Fruit fly (Drosophila melanogaster) whole organism, embryonic: ENCODE results near the gene Glyat.
A peak's percentile ranks its signal among the peaks of the same experiment; 100 is the strongest.

Experiments used
- B-H1 ChIP-seq: fragments of 200-800 bp; sonication (Bioruptor generic); IDR thresholded peaks from 3 replicates; pipeline ENCODE4 v1.3.6; 2022; ENCODE audit warnings: missing biosample characterization, missing genetic modification characterization
- BEAF-32 ChIP-seq: fragments of 200-800 bp; sonication (Bioruptor generic); optimal IDR thresholded peaks from 3 replicates; lab custom pipeline; 2017; ENCODE audit warnings: missing biosample characterization, missing genetic modification characterization, mild to moderate bottlenecking, moderate library complexity, missing genetic modification reagents
- CG1024 ChIP-seq: fragments of 200-800 bp; sonication (Bioruptor generic); IDR thresholded peaks from 2 replicates; pipeline ENCODE4 v1.3.6; 2022; ENCODE audit warnings: missing biosample characterization, missing genetic modification characterization
- CG10274 ChIP-seq: fragments of 200-800 bp; sonication (Bioruptor generic); optimal IDR thresholded peaks from 3 replicates; lab custom pipeline; 2017; ENCODE audit warnings: missing biosample characterization, mild to moderate bottlenecking, missing genetic modification characterization
- CG10959 ChIP-seq: fragments of 200-800 bp; sonication (Bioruptor generic); IDR thresholded peaks from 2 replicates; pipeline ENCODE4 v1.3.6; 2022; ENCODE audit warnings: missing biosample characterization, missing genetic modification characterization
- CG11085 ChIP-seq: fragments of 200-800 bp; sonication (Bioruptor generic); IDR thresholded peaks from 2 replicates; pipeline ENCODE4 v1.3.6; 2022; ENCODE audit warnings: missing biosample characterization, missing genetic modification characterization
- CG13424 ChIP-seq: fragments of 200-800 bp; sonication (Bioruptor generic); optimal IDR thresholded peaks from 2 replicates; lab custom pipeline; 2019; ENCODE audit warnings: missing biosample characterization, mild to moderate bottlenecking, missing genetic modification characterization, moderate library complexity
- CG13775 ChIP-seq: fragments of 200-800 bp; sonication (Bioruptor generic); optimal IDR thresholded peaks from 3 replicates; lab custom pipeline; 2017; ENCODE audit warnings: missing biosample characterization, mild to moderate bottlenecking, missing genetic modification characterization
- CG14965 ChIP-seq: fragments of 200-800 bp; sonication (Bioruptor generic); optimal IDR thresholded peaks from 2 replicates; lab custom pipeline; 2016; ENCODE audit warnings: missing biosample characterization, missing genetic modification characterization, borderline replicate concordance
- CG15696 ChIP-seq: fragments of 200-800 bp; sonication (Bioruptor generic); optimal IDR thresholded peaks from 2 replicates; lab custom pipeline; 2019; ENCODE audit warnings: missing biosample characterization, mild to moderate bottlenecking, missing genetic modification characterization, moderate library complexity
- CG3163 ChIP-seq: fragments of 200-800 bp; sonication (Bioruptor generic); optimal IDR thresholded peaks from 3 replicates; lab custom pipeline; 2016; ENCODE audit warnings: missing biosample characterization, missing genetic modification characterization
- CG34224 ChIP-seq: fragments of 200-800 bp; sonication (Bioruptor generic); IDR thresholded peaks from 3 replicates; pipeline ENCODE4 v1.3.6; 2022; ENCODE audit warnings: missing biosample characterization, missing genetic modification characterization; ENCODE audit not compliant: partially characterized antibody
- CG42726 ChIP-seq: fragments of 200-800 bp; sonication (Bioruptor generic); IDR thresholded peaks from 2 replicates; pipeline ENCODE4 v1.3.6; 2022; ENCODE audit warnings: missing biosample characterization, missing genetic modification characterization; ENCODE audit not compliant: partially characterized antibody
- CG4328 ChIP-seq: fragments of 200-800 bp; sonication (Bioruptor generic); optimal IDR thresholded peaks from 3 replicates; lab custom pipeline; 2017; ENCODE audit warnings: missing biosample characterization, missing genetic modification reagents, missing genetic modification characterization
- CG4424 ChIP-seq: fragments of 200-800 bp; sonication (Bioruptor generic); optimal IDR thresholded peaks from 3 replicates; lab custom pipeline; 2016; ENCODE audit warnings: missing biosample characterization, missing genetic modification characterization
- CG4730 ChIP-seq: fragments of 200-800 bp; sonication (Bioruptor generic); IDR thresholded peaks from 2 replicates; pipeline ENCODE4 v1.3.6; 2022; ENCODE audit warnings: missing biosample characterization, missing genetic modification characterization
- CG5245 ChIP-seq: fragments of 200-800 bp; sonication (Bioruptor generic); optimal IDR thresholded peaks from 3 replicates; lab custom pipeline; 2016; ENCODE audit warnings: missing biosample characterization, missing genetic modification characterization
- CG6683 ChIP-seq: fragments of 200-800 bp; sonication (Bioruptor generic); optimal IDR thresholded peaks from 2 replicates; lab custom pipeline; 2017; ENCODE audit warnings: missing biosample characterization, mild to moderate bottlenecking, missing genetic modification characterization, missing genetic modification reagents
- CG7357 ChIP-seq: fragments of 200-800 bp; sonication (Bioruptor generic); IDR thresholded peaks from 3 replicates; pipeline ENCODE4 v1.3.6; 2022; ENCODE audit warnings: missing biosample characterization, missing genetic modification characterization
- CG7963 ChIP-seq: fragments of 200-800 bp; sonication (Bioruptor generic); IDR thresholded peaks from 3 replicates; pipeline ENCODE4 v1.3.6; 2022; ENCODE audit warnings: missing biosample characterization, missing genetic modification characterization; ENCODE audit not compliant: partially characterized antibody
- D ChIP-seq, 2 experiments: fragments of 200-800 bp in 1 of 2; fragments of >200 bp in 1 of 2; sonication (Bioruptor generic) in 1 of 2; optimal IDR thresholded peaks; 2 replicates in 1 of 2; 3 replicates in 1 of 2; lab custom pipeline; 2017; ENCODE audit warnings: mild to moderate bottlenecking in 1 of 2, missing biosample characterization in 1 of 2, missing genetic modification characterization in 1 of 2, missing genetic modification reagents in 1 of 2
- Doc3 ChIP-seq: fragments of 200-800 bp; sonication (Bioruptor generic); IDR thresholded peaks from 3 replicates; pipeline ENCODE4 v1.3.6; 2022; ENCODE audit warnings: missing biosample characterization, missing genetic modification characterization; ENCODE audit not compliant: partially characterized antibody
- HLHmδ ChIP-seq: fragments of 200-800 bp; sonication (Bioruptor generic); optimal IDR thresholded peaks from 2 replicates; lab custom pipeline; 2018; ENCODE audit warnings: missing biosample characterization, mild to moderate bottlenecking, missing genetic modification characterization, moderate library complexity
- HmgD ChIP-seq: fragments of 200-800 bp; sonication (Bioruptor generic); optimal IDR thresholded peaks from 3 replicates; lab custom pipeline; 2016; ENCODE audit warnings: missing biosample characterization, missing genetic modification characterization
- Hmx ChIP-seq: fragments of 200-800 bp; sonication (Bioruptor generic); optimal IDR thresholded peaks from 2 replicates; lab custom pipeline; 2016; ENCODE audit warnings: missing biosample characterization, missing genetic modification characterization
- Hr51 ChIP-seq, 2 experiments: fragments of 200-800 bp; sonication (Bioruptor generic); optimal IDR thresholded peaks; 2 replicates in 1 of 2; 3 replicates in 1 of 2; lab custom pipeline; 2016 to 2018; ENCODE audit warnings: missing biosample characterization in 2 of 2, missing genetic modification characterization in 2 of 2, mild to moderate bottlenecking in 1 of 2, moderate library complexity in 1 of 2
- Lhr ChIP-seq: fragments of 200-800 bp; sonication (Bioruptor generic); optimal IDR thresholded peaks from 3 replicates; lab custom pipeline; 2017; ENCODE audit warnings: mild to moderate bottlenecking, missing biosample characterization, missing genetic modification reagents, missing genetic modification characterization
- Oli ChIP-seq: fragments of 200-800 bp; sonication (Bioruptor generic); optimal IDR thresholded peaks from 2 replicates; lab custom pipeline; 2018; ENCODE audit warnings: missing biosample characterization, mild to moderate bottlenecking, missing genetic modification characterization, moderate library complexity
- Optix ChIP-seq: fragments of 200-800 bp; sonication (Bioruptor generic); IDR thresholded peaks from 3 replicates; pipeline ENCODE4 v1.3.6; 2022; ENCODE audit warnings: missing biosample characterization, missing genetic modification characterization
- Rx ChIP-seq: fragments of 200-800 bp; sonication (Bioruptor generic); IDR thresholded peaks from 2 replicates; pipeline ENCODE4 v1.3.6; 2022; ENCODE audit warnings: missing biosample characterization, missing genetic modification characterization
- Side ChIP-seq: fragments of 200-800 bp; sonication (Bioruptor generic); optimal IDR thresholded peaks from 2 replicates; lab custom pipeline; 2016; ENCODE audit warnings: missing biosample characterization, missing genetic modification characterization
- Sin3A ChIP-seq: fragments of >200 bp; optimal IDR thresholded peaks from 2 replicates; lab custom pipeline; 2018
- Sox100B ChIP-seq: fragments of 200-800 bp; sonication (Bioruptor generic); optimal IDR thresholded peaks from 3 replicates; lab custom pipeline; 2018; ENCODE audit warnings: missing biosample characterization, mild to moderate bottlenecking, missing genetic modification characterization
- Sox102F ChIP-seq: fragments of 200-800 bp; sonication (Bioruptor generic); optimal IDR thresholded peaks from 2 replicates; lab custom pipeline; 2018; ENCODE audit warnings: missing biosample characterization, mild to moderate bottlenecking, missing genetic modification characterization, moderate library complexity
- TFAM ChIP-seq: fragments of 200-800 bp; sonication (Bioruptor generic); optimal IDR thresholded peaks from 2 replicates; lab custom pipeline; 2017; ENCODE audit warnings: missing biosample characterization, missing genetic modification characterization, inconsistent platforms
- abd-A ChIP-seq: fragments of 200-800 bp; sonication (Bioruptor generic); optimal IDR thresholded peaks from 3 replicates; lab custom pipeline; 2019; ENCODE audit warnings: missing biosample characterization, mild to moderate bottlenecking, missing genetic modification characterization, moderate library complexity
- amos ChIP-seq: fragments of 200-800 bp; sonication (Bioruptor generic); IDR thresholded peaks from 2 replicates; pipeline ENCODE4 v1.3.6; 2022; ENCODE audit warnings: missing biosample characterization, missing genetic modification characterization; ENCODE audit not compliant: partially characterized antibody
- chinmo ChIP-seq: fragments of 200-800 bp; sonication (Bioruptor generic); IDR thresholded peaks from 4 replicates; pipeline ENCODE4 v1.3.6; 2022; ENCODE audit warnings: missing biosample characterization, missing genetic modification characterization; ENCODE audit not compliant: partially characterized antibody
- dmrt11E ChIP-seq: fragments of 200-800 bp; sonication (Bioruptor generic); optimal IDR thresholded peaks from 3 replicates; lab custom pipeline; 2018; ENCODE audit warnings: missing biosample characterization, mild to moderate bottlenecking, missing genetic modification characterization, moderate library complexity
- gsb ChIP-seq: fragments of 200-800 bp; sonication (Bioruptor generic); IDR thresholded peaks from 2 replicates; pipeline ENCODE4 v1.3.6; 2022; ENCODE audit warnings: missing biosample characterization, missing genetic modification characterization
- hb ChIP-seq: fragments of 200-800 bp; sonication (Bioruptor generic); IDR thresholded peaks from 3 replicates; pipeline ENCODE4 v1.3.6; 2022; ENCODE audit warnings: missing biosample characterization, missing genetic modification characterization; ENCODE audit not compliant: partially characterized antibody
- klu ChIP-seq: fragments of 200-800 bp; sonication (Bioruptor generic); IDR thresholded peaks from 2 replicates; pipeline ENCODE4 v1.3.6; 2022; ENCODE audit warnings: missing biosample characterization, missing genetic modification characterization
- psq ChIP-seq: fragments of 200-800 bp; sonication (Bioruptor generic); optimal IDR thresholded peaks from 2 replicates; lab custom pipeline; 2017; ENCODE audit warnings: missing biosample characterization, missing genetic modification characterization
- sna ChIP-seq: fragments of 200-800 bp; sonication (Bioruptor generic); IDR thresholded peaks from 2 replicates; pipeline ENCODE4 v1.3.6; 2022; ENCODE audit warnings: missing biosample characterization, missing genetic modification characterization; ENCODE audit not compliant: partially characterized antibody
- sqz ChIP-seq: fragments of 200-800 bp; sonication (Bioruptor generic); optimal IDR thresholded peaks from 3 replicates; lab custom pipeline; 2018; ENCODE audit warnings: missing biosample characterization, mild to moderate bottlenecking, missing genetic modification characterization
- tll ChIP-seq, 2 experiments: fragments of 200-800 bp in 1 of 2; fragments of >200 bp in 1 of 2; sonication (Bioruptor generic) in 1 of 2; optimal IDR thresholded peaks; 2 replicates each; lab custom pipeline; 2017 to 2019; ENCODE audit warnings: missing biosample characterization in 2 of 2, missing genetic modification characterization in 2 of 2, mild to moderate bottlenecking in 1 of 2, moderate library complexity in 1 of 2
- wek ChIP-seq: fragments of 200-800 bp; sonication (Bioruptor generic); optimal IDR thresholded peaks from 3 replicates; lab custom pipeline; 2018; ENCODE audit warnings: missing biosample characterization, mild to moderate bottlenecking, missing genetic modification characterization, moderate library complexity
- zen2 ChIP-seq: fragments of 200-800 bp; sonication (Bioruptor generic); IDR thresholded peaks from 3 replicates; pipeline ENCODE4 v1.3.6; 2022; ENCODE audit warnings: missing biosample characterization, missing genetic modification characterization; ENCODE audit not compliant: partially characterized antibody

Glyat gene

dm6 chr2L:7964611-7965010, 45.8 kb downstream of the Glyat start (continued):
- TF ChIP-seq Rx (GFP tag; lab: Robert Waterston, UW) (peak; percentile 76), amos (no peak), dmrt11E (tag; lab: Kevin White, UChicago) (peak; percentile 29), CG10959 (GFP tag; lab: Robert Waterston, UW) (peak; percentile 69), CG4730 (GFP tag; lab: Robert Waterston, UW) (peak; percentile 69), CG42726 (GFP tag; lab: Robert Waterston, UW) (no peak), CG15696 (no peak), HLHmδ (GFP tag; lab: Kevin White, UChicago) (no peak), abd-A (tag; lab: Kevin White, UChicago) (no peak), CG5245 (GFP tag; lab: Kevin White, UChicago) (peak; percentile 53), CG6683 (GFP tag; lab: Kevin White, UChicago) (peak; percentile 5), zen2 (GFP tag; lab: Robert Waterston, UW) (no peak), CG14965 (GFP tag; lab: Kevin White, UChicago) (no peak), tll (GFP tag; optimal IDR thresholded peaks at IDR 0.05; lab: Kevin White, UChicago) (no peak), sna (GFP tag; lab: Robert Waterston, UW) (no peak), D (optimal IDR thresholded peaks at IDR 0.05; lab: Kevin White, UChicago) (no peak), D (GFP tag; optimal IDR thresholded peaks at IDR 0.05; lab: Kevin White, UChicago) (peak; percentile 53), Oli (tag; lab: Kevin White, UChicago) (peak; percentile 86), CG1024 (GFP tag; lab: Robert Waterston, UW) (peak; percentile 70; the same call in 1 of the 2 replicates), chinmo (no peak), Sin3A (lab: Kevin White, UChicago) (no peak), CG13775 (GFP tag; lab: Kevin White, UChicago) (peak; percentile 61), HmgD (GFP tag; lab: Kevin White, UChicago) (no peak), Optix (GFP tag; lab: Robert Waterston, UW) (peak; percentile 56; the same call in 2 of the 3 replicates), hb (GFP tag; lab: Robert Waterston, UW) (no peak), CG13424 (peak; percentile 76), CG7963 (GFP tag; lab: Robert Waterston, UW) (no peak), sqz (GFP tag; lab: Kevin White, UChicago) (no peak), CG4424 (GFP tag; lab: Kevin White, UChicago) (peak; percentile 66), CG11085 (peak; percentile 48; the same call in 1 of the 2 replicates), CG7357 (GFP tag; lab: Robert Waterston, UW) (peak; percentile 74; the same call in 2 of the 3 replicates), klu (GFP tag; lab: Robert Waterston, UW) (no peak), Side (GFP tag; lab: Kevin White, UChicago) (peak; percentile 62), CG34224 (GFP tag; lab: Robert Waterston, UW) (no peak), TFAM (GFP tag; lab: Kevin White, UChicago) (no peak), CG4328 (GFP tag; lab: Kevin White, UChicago) (no peak), Hmx (GFP tag; lab: Kevin White, UChicago) (no peak), Hr51 (GFP tag; optimal IDR thresholded peaks at IDR 0.05; lab: Kevin White, UChicago) (peak; percentile 11 to 86), CG3163 (peak; percentile 34), psq (peak; percentile 21), CG10274 (GFP tag; lab: Kevin White, UChicago) (no peak), gsb (peak; percentile 67), Sox100B (GFP tag; lab: Kevin White, UChicago) (peak; percentile 63), wek (GFP tag; lab: Kevin White, UChicago) (peak; percentile 10), Lhr (GFP tag; lab: Kevin White, UChicago) (peak; percentile 41), Doc3 (no peak), B-H1 (GFP tag; lab: Robert Waterston, UW) (peak; percentile 77), BEAF-32 (GFP tag; lab: Kevin White, UChicago) (no peak), Sox102F (peak; percentile 87)
